Worm (Caenorhabditis elegans): ENCODE measurements around the gene srx-6.
"Not testable (repeated sequence)": the region's sequence is repeated elsewhere in the genome, so short reads cannot be mapped to it uniquely, and the experiment has no call there.

DNA sequence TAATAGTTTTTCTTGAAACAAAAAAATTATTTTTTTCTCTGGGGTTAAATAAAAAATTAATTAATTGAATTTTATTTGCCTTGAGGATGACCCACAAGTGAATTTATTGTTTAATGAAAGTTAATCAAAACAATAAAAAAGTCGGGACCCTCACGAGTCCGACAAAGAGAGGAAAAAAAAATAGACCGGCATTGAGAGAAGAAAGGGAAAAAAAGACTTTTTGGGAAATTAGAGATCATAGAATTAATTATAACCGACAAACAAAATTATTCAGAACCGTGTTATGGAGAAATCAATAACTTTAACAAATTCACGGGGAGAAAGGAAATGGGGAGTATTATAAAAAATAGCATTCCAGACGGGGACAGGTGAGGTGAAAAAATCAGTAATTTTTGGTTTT lies 24.1 kb upstream of the srx-6 start, which contains the start of gene F10G2.7:
- TF ChIP-seq tbx-7 (tag; optimal IDR thresholded peaks at IDR 0.05); F13H6.1 (tag; optimal IDR thresholded peaks at IDR 0.05); ama-1 (optimal IDR thresholded peaks at IDR 0.05); ahr-1 (tag; optimal IDR thresholded peaks at IDR 0.05); pqm-1 (tag; optimal IDR thresholded peaks at IDR 0.05); unc-55 (GFP tag; optimal IDR thresholded peaks at IDR 0.05): not testable (repeated sequence)

Data from whole organism, late embryonic.